Worm (Caenorhabditis elegans) whole organism, dauer: ENCODE measurements around the gene szy-20.

ENCODE experiments used
- unc-62 ChIP-seq: sonication (generic microtip); optimal IDR thresholded peaks from 2 replicates; lab custom pipeline; 2017; ENCODE audit warnings: missing biosample characterization, missing genetic modification reagents, missing genetic modification characterization

Gene szy-20

ce11 chrII:8969251-8970183, at the start of gene szy-20, which contains the start of gene C18E9.5:
Gene szy-20 (minus strand): TSS chrII:8969333.
Gene C18E9.5 (plus strand): TSS chrII:8969980.
- no peak for TF ChIP-seq unc-62

DNA sequence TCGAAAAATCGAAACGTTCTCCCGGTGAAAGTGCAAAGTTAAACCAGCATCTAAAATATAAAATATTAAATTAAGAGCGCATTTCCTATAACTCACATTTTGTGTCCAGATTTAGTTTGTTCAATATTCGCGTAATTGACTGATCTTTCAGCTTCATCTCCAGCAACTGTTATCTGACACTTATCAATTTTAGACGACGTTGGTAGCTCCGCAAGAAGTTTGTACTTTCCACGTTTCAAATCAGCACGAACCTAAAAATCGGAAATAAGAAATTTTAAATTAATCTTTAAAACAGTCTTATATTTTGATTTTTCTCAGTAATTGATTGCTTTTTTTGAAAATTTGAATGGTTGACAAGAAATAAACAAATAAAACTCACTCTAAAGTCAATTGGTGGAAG, 48.5 kb upstream of the szy-20 start:
- no peak for TF ChIP-seq unc-62

ce11 chrII:9014877-9015505, 45.9 kb upstream of the szy-20 start:
- no peak for TF ChIP-seq unc-62

ce11 chrII:9014188-9014587, 45.1 kb upstream of the szy-20 start:
- TF ChIP-seq unc-62 = no peak

DNA sequence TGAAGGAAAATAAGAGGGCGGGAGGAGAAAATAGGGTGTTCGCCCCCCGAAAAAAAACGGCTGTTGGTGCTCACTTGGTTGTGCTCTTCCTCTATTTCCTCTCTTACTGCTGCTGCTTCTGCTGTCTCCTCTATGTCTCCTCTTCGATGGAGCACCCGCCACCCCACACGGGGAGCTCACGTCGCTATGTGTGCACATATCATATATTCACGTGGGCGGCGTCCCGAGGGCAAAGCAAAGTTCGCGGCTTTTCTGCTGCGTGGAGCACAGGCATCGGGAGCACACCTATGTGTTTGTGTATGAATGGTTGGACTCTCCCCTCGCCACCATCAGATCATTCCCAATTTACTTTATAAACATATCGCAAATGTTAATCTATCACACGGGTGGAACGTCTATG, 44.2 kb upstream of the szy-20 start:
- no peak for TF ChIP-seq unc-62

DNA sequence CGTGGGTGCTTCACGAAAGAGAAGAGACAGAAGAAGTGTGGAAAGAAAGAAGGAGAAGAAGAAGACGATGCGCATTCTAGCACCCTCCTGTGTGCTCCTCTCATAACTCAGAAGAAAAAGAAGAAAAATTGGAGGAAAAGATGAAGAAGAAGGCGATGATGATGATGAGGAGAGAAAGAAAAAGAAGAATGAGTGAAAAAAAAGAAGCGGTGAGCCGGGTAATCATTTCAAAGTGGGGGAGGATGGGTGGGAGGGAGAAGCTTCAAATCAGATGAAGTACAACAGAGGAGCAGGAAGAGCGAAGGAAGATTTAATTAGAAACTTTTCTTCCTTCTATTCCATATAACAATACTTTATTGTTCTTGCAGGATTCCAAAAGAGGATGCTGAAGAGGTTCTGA, 41.6 kb upstream of the szy-20 start:
- TF ChIP-seq unc-62 = no peak

DNA sequence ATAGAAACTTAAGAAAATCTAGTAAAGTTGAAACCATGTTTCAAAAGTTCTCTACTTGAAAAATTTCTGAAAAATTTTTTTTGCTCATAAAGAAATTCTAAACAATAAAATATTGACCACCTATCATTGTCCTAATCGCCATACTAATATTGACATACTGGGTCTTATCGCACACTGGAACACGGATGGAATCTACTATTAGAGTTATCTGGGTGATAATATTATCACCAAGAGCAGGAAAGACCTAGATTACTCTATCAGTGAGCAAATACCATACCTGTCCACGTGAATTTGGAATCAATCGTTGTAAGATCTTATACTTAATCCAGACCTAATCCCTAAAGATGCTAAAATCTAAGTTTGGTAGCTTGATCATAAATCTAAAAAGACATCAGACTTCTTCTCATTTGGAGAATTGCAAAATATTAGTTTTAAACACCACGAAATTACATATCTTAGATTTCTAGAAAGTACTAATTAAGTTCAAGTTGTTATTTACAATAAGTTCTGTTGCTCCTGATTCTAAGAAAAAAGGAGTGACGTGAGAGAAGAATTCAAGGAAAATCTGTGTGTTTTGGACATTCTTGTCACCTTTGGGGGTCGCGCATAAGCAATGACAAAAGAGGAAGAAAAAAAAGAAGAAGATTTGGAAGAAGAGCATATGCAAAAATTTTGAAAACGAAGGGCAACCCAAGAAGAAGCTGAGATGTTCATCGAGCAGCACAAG, 41.0 kb upstream of the szy-20 start:
- no peak for TF ChIP-seq unc-62

ce11 chrII:9007741-9008140, 38.6 kb upstream of the szy-20 start:
- TF ChIP-seq unc-62 = no peak

ce11 chrII:9005067-9005466, 35.9 kb upstream of the szy-20 start, which contains the start of gene F44G4.7:
Gene F44G4.7 (minus strand): TSS chrII:9005167.
- no peak for TF ChIP-seq unc-62

DNA sequence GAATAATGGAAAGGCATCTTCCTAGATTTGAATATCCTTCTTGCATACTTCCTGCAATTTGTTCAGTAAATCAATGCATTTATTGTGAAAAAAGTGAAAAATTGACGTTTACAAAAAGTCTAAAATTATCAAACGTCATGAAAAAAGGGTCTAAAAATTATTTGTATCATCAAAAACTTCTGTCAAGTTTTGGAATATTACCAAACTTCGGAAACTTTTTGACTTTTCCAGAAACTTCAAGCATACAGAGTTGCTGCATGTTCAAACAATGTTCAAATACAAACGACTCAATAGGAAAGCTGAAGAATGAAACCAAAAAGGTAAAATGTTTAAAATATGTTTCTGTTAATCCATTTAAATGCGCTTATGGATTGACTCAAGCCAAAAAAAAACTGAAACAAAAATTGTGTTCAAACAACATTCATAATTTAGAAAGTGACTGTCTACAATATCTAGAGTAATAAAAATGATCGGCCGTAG, 32.6 kb upstream of the szy-20 start, which contains the start of gene F44G4.6:
Gene F44G4.6 (minus strand): TSS at position 51 of the 480 bp plus-strand sequence.
- no peak for TF ChIP-seq unc-62

DNA sequence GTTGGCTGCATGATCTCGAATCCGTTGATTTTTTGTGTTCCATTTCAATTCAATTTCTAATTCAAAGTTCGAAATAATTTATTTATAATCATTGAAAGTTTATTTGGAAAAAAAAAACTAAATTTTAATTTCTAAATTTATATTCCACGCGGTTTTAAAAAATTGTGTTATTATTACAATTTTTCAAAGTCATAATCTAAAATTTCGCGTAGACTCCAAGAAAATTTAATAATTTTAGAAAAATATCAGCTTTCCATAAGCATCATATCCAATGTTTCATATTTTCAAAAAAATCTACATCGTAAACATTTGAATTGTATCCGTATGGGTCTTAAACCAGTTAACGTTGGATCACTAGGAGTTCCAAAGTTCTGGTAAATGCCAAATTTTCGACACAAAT, 31.2 kb upstream of the szy-20 start, which contains the start of gene F44G4.5:
Gene F44G4.5 (minus strand): TSS at position 101 of the 400 bp plus-strand sequence.
- TF ChIP-seq unc-62 = no peak

- no peak for TF ChIP-seq unc-62
Measured at ce11 chrII:8997479-8997878, 28.3 kb upstream of the szy-20 start, which contains the start of the genes F44G4.3 and tdp-1. Gene F44G4.3 (minus strand): TSS chrII:8997662. Gene tdp-1 (plus strand): TSS chrII:8997825.

- TF ChIP-seq unc-62 = no peak
Measured at ce11 chrII:8996064-8996463, 26.9 kb upstream of the szy-20 start, which contains the start of gene ndub-2. Gene ndub-2 (plus strand): TSS chrII:8996364.

- TF ChIP-seq unc-62 = no peak
Measured at ce11 chrII:8994336-8994735, 25.2 kb upstream of the szy-20 start, which contains the start of gene F44G4.1. Gene F44G4.1 (plus strand): TSS chrII:8994636.

DNA sequence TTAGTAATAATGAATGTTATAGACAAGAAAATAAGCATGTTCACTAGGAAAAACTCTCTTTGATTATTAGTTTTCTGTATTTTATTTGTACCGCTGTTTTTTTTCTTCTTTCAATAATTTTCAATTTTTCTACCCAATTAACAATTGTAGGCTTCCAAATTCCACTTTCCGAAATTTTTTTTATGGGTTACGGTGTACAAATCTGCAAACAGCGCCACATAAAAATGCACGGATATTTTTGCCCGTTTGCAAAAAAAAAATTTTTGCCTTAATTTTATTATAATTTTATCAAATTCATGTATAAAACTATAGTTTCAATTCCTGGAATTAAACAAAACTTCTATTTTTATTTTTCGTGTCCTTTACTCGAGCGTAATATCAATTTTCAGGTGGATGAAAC, 23.6 kb upstream of the szy-20 start, which contains the start of gene ooc-5:
Gene ooc-5 (plus strand): TSS at position 381 of the 400 bp plus-strand sequence.
- TF ChIP-seq unc-62 = no peak

- TF ChIP-seq unc-62 = no peak
Measured at ce11 chrII:8991602-8992001, 22.5 kb upstream of the szy-20 start.
